Fruit fly (Drosophila melanogaster) whole organism, embryonic: ENCODE results near the gene CG32428.

Experiments
- CG10959 ChIP-seq: fragments of 200-800 bp; sonication (Bioruptor generic); IDR thresholded peaks from 2 replicates; pipeline ENCODE4 v1.3.6; 2022; ENCODE audit warnings: missing biosample characterization, missing genetic modification characterization
- CG11398 ChIP-seq: fragments of 200-800 bp; sonication (Bioruptor generic); optimal IDR thresholded peaks from 2 replicates; lab custom pipeline; 2016; ENCODE audit warnings: missing biosample characterization, missing genetic modification characterization
- CG11456 ChIP-seq: fragments of 200-800 bp; sonication (Bioruptor generic); IDR thresholded peaks from 3 replicates; pipeline ENCODE4 v1.3.6; 2022; ENCODE audit warnings: missing biosample characterization, missing genetic modification characterization
- CG11560 ChIP-seq: fragments of 200-800 bp; sonication (Bioruptor generic); IDR thresholded peaks from 3 replicates; pipeline ENCODE4 v1.3.6; 2022; ENCODE audit warnings: missing biosample characterization, missing genetic modification characterization
- CG12071 ChIP-seq: fragments of 200-800 bp; sonication (Bioruptor generic); optimal IDR thresholded peaks from 3 replicates; lab custom pipeline; 2018; ENCODE audit warnings: missing biosample characterization, mild to moderate bottlenecking, missing genetic modification characterization
- CG12155 ChIP-seq: fragments of 200-800 bp; sonication (Bioruptor generic); optimal IDR thresholded peaks from 3 replicates; lab custom pipeline; 2016; ENCODE audit warnings: missing biosample characterization, missing genetic modification characterization
- CG12299 ChIP-seq: fragments of 200-800 bp; sonication (Bioruptor generic); optimal IDR thresholded peaks from 2 replicates; lab custom pipeline; 2018; ENCODE audit warnings: missing biosample characterization, mild to moderate bottlenecking, missing genetic modification characterization
- CG12659 ChIP-seq: fragments of 200-800 bp; sonication (Bioruptor generic); optimal IDR thresholded peaks from 3 replicates; lab custom pipeline; 2017; ENCODE audit warnings: mild to moderate bottlenecking, missing biosample characterization, missing genetic modification reagents, missing genetic modification characterization
- CG13624 ChIP-seq: fragments of 200-800 bp; sonication (Bioruptor generic); optimal IDR thresholded peaks from 2 replicates; lab custom pipeline; 2016; ENCODE audit warnings: missing biosample characterization, missing genetic modification characterization
- CG14050 ChIP-seq: fragments of 200-800 bp; sonication (Bioruptor generic); IDR thresholded peaks from 3 replicates; pipeline ENCODE4 v1.3.6; 2022; ENCODE audit warnings: missing biosample characterization, missing genetic modification characterization
- CG15073 ChIP-seq: fragments of 200-800 bp; sonication (Bioruptor generic); optimal IDR thresholded peaks from 2 replicates; lab custom pipeline; 2016; ENCODE audit warnings: missing biosample characterization, missing genetic modification characterization
- CG1529 ChIP-seq: fragments of 200-800 bp; sonication (Bioruptor generic); optimal IDR thresholded peaks from 3 replicates; lab custom pipeline; 2018; ENCODE audit warnings: missing biosample characterization, missing genetic modification characterization
- CG17829 ChIP-seq: fragments of 200-800 bp; optimal IDR thresholded peaks from 2 replicates; lab custom pipeline; 2019; ENCODE audit warnings: missing biosample characterization, mild to moderate bottlenecking, missing genetic modification characterization, moderate library complexity
- CG2199 ChIP-seq: fragments of 200-800 bp; sonication (Bioruptor generic); IDR thresholded peaks from 3 replicates; pipeline ENCODE4 v1.3.6; 2022; ENCODE audit warnings: missing biosample characterization, missing genetic modification characterization
- CG31388 ChIP-seq: fragments of 200-800 bp; sonication (Bioruptor generic); optimal IDR thresholded peaks from 2 replicates; lab custom pipeline; 2016; ENCODE audit warnings: missing biosample characterization, missing genetic modification characterization
- CG34422 ChIP-seq: fragments of 200-800 bp; sonication (Bioruptor generic); IDR thresholded peaks from 3 replicates; pipeline ENCODE4 v1.3.6; 2022; ENCODE audit warnings: missing biosample characterization, missing genetic modification characterization
- CG4404 ChIP-seq: fragments of 200-800 bp; sonication (Bioruptor generic); IDR thresholded peaks from 2 replicates; pipeline ENCODE4 v1.3.6; 2022; ENCODE audit warnings: missing biosample characterization, missing genetic modification characterization
- CG4854 ChIP-seq: fragments of 200-800 bp; sonication (Bioruptor generic); optimal IDR thresholded peaks from 2 replicates; lab custom pipeline; 2016; ENCODE audit warnings: missing biosample characterization, missing genetic modification characterization, inconsistent platforms
- CG6813 ChIP-seq: fragments of 200-800 bp; sonication (Bioruptor generic); optimal IDR thresholded peaks from 2 replicates; lab custom pipeline; 2017; ENCODE audit warnings: missing biosample characterization, missing genetic modification characterization, mild to moderate bottlenecking, moderate library complexity, missing genetic modification reagents
- CG8359 ChIP-seq: fragments of 200-800 bp; sonication (Bioruptor generic); optimal IDR thresholded peaks from 2 replicates; lab custom pipeline; 2017; ENCODE audit warnings: missing biosample characterization, mild to moderate bottlenecking, missing genetic modification characterization, borderline replicate concordance
- CG9609 ChIP-seq: fragments of 200-800 bp; sonication (Bioruptor generic); optimal IDR thresholded peaks from 3 replicates; lab custom pipeline; 2016; ENCODE audit warnings: missing biosample characterization, missing genetic modification characterization
- CrebB ChIP-seq: fragments of 200-800 bp; sonication (Bioruptor generic); optimal IDR thresholded peaks from 3 replicates; lab custom pipeline; 2018; ENCODE audit warnings: missing biosample characterization, mild to moderate bottlenecking, missing genetic modification characterization
- Deaf1 ChIP-seq: fragments of 200-800 bp; optimal IDR thresholded peaks from 3 replicates; lab custom pipeline; 2019; ENCODE audit warnings: missing biosample characterization, mild to moderate bottlenecking, missing genetic modification characterization, moderate library complexity
- Dll ChIP-seq: fragments of 200-800 bp; sonication (Bioruptor generic); IDR thresholded peaks from 4 replicates; pipeline ENCODE4 v1.3.6; 2022; ENCODE audit warnings: missing biosample characterization, missing genetic modification characterization; ENCODE audit not compliant: partially characterized antibody
- E2f2 ChIP-seq: fragments of 200-800 bp; sonication (Bioruptor generic); IDR thresholded peaks from 2 replicates; pipeline ENCODE4 v1.3.6; 2022; ENCODE audit warnings: missing biosample characterization, missing genetic modification characterization
- ERR ChIP-seq: fragments of 200-800 bp; sonication (Bioruptor generic); optimal IDR thresholded peaks from 2 replicates; lab custom pipeline; 2016; ENCODE audit warnings: missing biosample characterization, missing genetic modification characterization
- Fer2 ChIP-seq: fragments of 200-800 bp; sonication (Bioruptor generic); optimal IDR thresholded peaks from 2 replicates; lab custom pipeline; 2018; ENCODE audit warnings: missing biosample characterization, mild to moderate bottlenecking, missing genetic modification characterization, moderate library complexity
- GATAe ChIP-seq: fragments of 200-800 bp; sonication (Bioruptor generic); conservative IDR thresholded peaks from 2 replicates; pipeline ENCODE4 v1.3.6; 2022; ENCODE audit warnings: missing biosample characterization, missing genetic modification characterization
- Hey ChIP-seq: fragments of 200-800 bp; sonication (Bioruptor generic); optimal IDR thresholded peaks from 3 replicates; lab custom pipeline; 2018; ENCODE audit warnings: missing biosample characterization, mild to moderate bottlenecking, missing genetic modification characterization
- Meics ChIP-seq: fragments of 200-800 bp; sonication (Bioruptor generic); optimal IDR thresholded peaks from 2 replicates; lab custom pipeline; 2017; ENCODE audit warnings: missing biosample characterization, mild to moderate bottlenecking, missing genetic modification characterization
- Oli ChIP-seq: fragments of 200-800 bp; sonication (Bioruptor generic); optimal IDR thresholded peaks from 2 replicates; lab custom pipeline; 2018; ENCODE audit warnings: missing biosample characterization, mild to moderate bottlenecking, missing genetic modification characterization, moderate library complexity
- Opbp ChIP-seq: fragments of 200-800 bp; sonication (Bioruptor generic); IDR thresholded peaks from 3 replicates; pipeline ENCODE4 v1.3.6; 2022; ENCODE audit warnings: missing biosample characterization, missing genetic modification characterization; ENCODE audit not compliant: partially characterized antibody
- Sox102F ChIP-seq: fragments of 200-800 bp; sonication (Bioruptor generic); optimal IDR thresholded peaks from 2 replicates; lab custom pipeline; 2018; ENCODE audit warnings: missing biosample characterization, mild to moderate bottlenecking, missing genetic modification characterization, moderate library complexity
- TFAM ChIP-seq: fragments of 200-800 bp; sonication (Bioruptor generic); optimal IDR thresholded peaks from 2 replicates; lab custom pipeline; 2017; ENCODE audit warnings: missing biosample characterization, missing genetic modification characterization, inconsistent platforms
- Usf ChIP-seq: fragments of 200-800 bp; sonication (Bioruptor generic); optimal IDR thresholded peaks from 2 replicates; lab custom pipeline; 2017; ENCODE audit warnings: missing genotype, missing biosample characterization, missing genetic modification characterization
- chn ChIP-seq: fragments of 200-800 bp; sonication (Bioruptor generic); optimal IDR thresholded peaks from 2 replicates; lab custom pipeline; 2016; ENCODE audit warnings: missing biosample characterization, missing genetic modification characterization
- dmrt11E ChIP-seq: fragments of 200-800 bp; sonication (Bioruptor generic); optimal IDR thresholded peaks from 3 replicates; lab custom pipeline; 2018; ENCODE audit warnings: missing biosample characterization, mild to moderate bottlenecking, missing genetic modification characterization, moderate library complexity
- ftz-f1 ChIP-seq: fragments of 200-800 bp; sonication (Bioruptor generic); optimal IDR thresholded peaks from 2 replicates; lab custom pipeline; 2016; ENCODE audit warnings: missing biosample characterization, missing genetic modification characterization
- jumu ChIP-seq: fragments of 200-800 bp; sonication (Bioruptor generic); optimal IDR thresholded peaks from 3 replicates; lab custom pipeline; 2016; ENCODE audit warnings: missing biosample characterization, missing genetic modification characterization
- knrl ChIP-seq: fragments of 200-800 bp; sonication (Bioruptor generic); IDR thresholded peaks from 3 replicates; pipeline ENCODE4 v1.3.6; 2022; ENCODE audit warnings: missing biosample characterization, missing genetic modification characterization; ENCODE audit not compliant: partially characterized antibody
- mam ChIP-seq: fragments of 200-800 bp; sonication (Bioruptor generic); optimal IDR thresholded peaks from 3 replicates; lab custom pipeline; 2016; ENCODE audit warnings: missing biosample characterization, missing genetic modification characterization
- nau ChIP-seq: fragments of 200-800 bp; sonication (Bioruptor generic); optimal IDR thresholded peaks from 3 replicates; lab custom pipeline; 2017; ENCODE audit warnings: missing biosample characterization, mild to moderate bottlenecking, missing genetic modification characterization, missing genetic modification reagents
- onecut ChIP-seq: fragments of 200-800 bp; sonication (Bioruptor generic); IDR thresholded peaks from 2 replicates; pipeline ENCODE4 v1.3.6; 2022; ENCODE audit warnings: missing biosample characterization, missing genetic modification characterization
- p53 ChIP-seq: fragments of 200-800 bp; sonication (Bioruptor generic); optimal IDR thresholded peaks from 2 replicates; lab custom pipeline; 2016; ENCODE audit warnings: missing biosample characterization, missing genetic modification characterization
- pum ChIP-seq: fragments of 200-800 bp; sonication (Bioruptor generic); optimal IDR thresholded peaks from 2 replicates; lab custom pipeline; 2016; ENCODE audit warnings: missing biosample characterization, missing genetic modification characterization
- sens ChIP-seq: fragments of 200-800 bp; sonication (Bioruptor generic); peaks from one replicate; lab custom pipeline; 2016; ENCODE audit warnings: missing biosample characterization, missing genetic modification characterization
- sim ChIP-seq: fragments of 200-800 bp; sonication (Bioruptor generic); IDR thresholded peaks from 2 replicates; pipeline ENCODE4 v1.3.6; 2022; ENCODE audit warnings: missing biosample characterization, missing genetic modification characterization
- stwl ChIP-seq: fragments of 200-800 bp; sonication (Bioruptor generic); optimal IDR thresholded peaks from 3 replicates; lab custom pipeline; 2018; ENCODE audit warnings: missing biosample characterization, mild to moderate bottlenecking, missing genetic modification characterization, moderate library complexity
- zen2 ChIP-seq: fragments of 200-800 bp; sonication (Bioruptor generic); IDR thresholded peaks from 3 replicates; pipeline ENCODE4 v1.3.6; 2022; ENCODE audit warnings: missing biosample characterization, missing genetic modification characterization; ENCODE audit not compliant: partially characterized antibody

Gene CG32428

dm6 chr3L:20473021-20473799, at the start of gene CG32428, which contains the start of gene CG5969 (continued):
- TF ChIP-seq Deaf1 (tag; lab: Kevin White, UChicago) (peak; percentile 55), chn (GFP tag; lab: Kevin White, UChicago) (peak; percentile 4), onecut (GFP tag; lab: Robert Waterston, UW) (peak; percentile 22; the same call in 1 of the 2 replicates), stwl (tag; lab: Kevin White, UChicago) (peak; percentile 59), CG12299 (tag; lab: Kevin White, UChicago) (peak; percentile 19), CG12659 (GFP tag; lab: Kevin White, UChicago) (peak; percentile 72), CG9609 (no peak), ftz-f1 (GFP tag; lab: Kevin White, UChicago) (peak; percentile 80), GATAe (peak; percentile 9; the same call in 1 of the 2 replicates), CG15073 (no peak), knrl (no peak), sim (GFP tag; lab: Robert Waterston, UW) (no peak), jumu (GFP tag; lab: Kevin White, UChicago) (no peak), Usf (GFP tag; lab: Kevin White, UChicago) (peak; percentile 55), CG17829 (tag; lab: Kevin White, UChicago) (peak; percentile 72), CG13624 (GFP tag; lab: Kevin White, UChicago) (peak; percentile 31), CG6813 (GFP tag; lab: Kevin White, UChicago) (peak; percentile 20), CG10959 (no peak), nau (GFP tag; lab: Kevin White, UChicago) (no peak), CG1529 (no peak), CG31388 (GFP tag; lab: Kevin White, UChicago) (no peak), CG34422 (GFP tag; lab: Robert Waterston, UW) (no peak), CrebB (tag; lab: Kevin White, UChicago) (peak; percentile 13), CG2199 (GFP tag; lab: Robert Waterston, UW) (no peak), CG8359 (GFP tag; lab: Kevin White, UChicago) (no peak), p53 (no peak), CG4854 (no peak), CG12071 (no peak), TFAM (no peak), Dll (GFP tag; lab: Robert Waterston, UW) (no peak), Oli (tag; lab: Kevin White, UChicago) (peak; percentile 48), CG11456 (GFP tag; lab: Robert Waterston, UW) (peak; percentile 71), ERR (GFP tag; lab: Kevin White, UChicago) (no peak), Meics (peak; percentile 79), CG4404 (GFP tag; lab: Robert Waterston, UW) (peak; percentile 12; the same call in 1 of the 2 replicates), CG11560 (tag; lab: Robert Waterston, UW) (no peak), sens (GFP tag; lab: Kevin White, UChicago) (peak; percentile 22), mam (GFP tag; lab: Kevin White, UChicago) (peak; percentile 43), CG12155 (GFP tag; lab: Kevin White, UChicago) (peak; percentile 28), CG11398 (GFP tag; lab: Kevin White, UChicago) (no peak), E2f2 (GFP tag; lab: Robert Waterston, UW) (peak; percentile 69), pum (peak; percentile 12), dmrt11E (no peak), zen2 (no peak), Hey (no peak), CG14050 (GFP tag; lab: Robert Waterston, UW) (peak; percentile 19; the same call in 1 of the 3 replicates), Opbp (GFP tag; lab: Robert Waterston, UW) (0 out of 3 replicates have a peak, but pooled peaks have one; percentile 5), Fer2 (tag; lab: Kevin White, UChicago) (peak; percentile 52), Sox102F (peak; percentile 51)
